Worm (Caenorhabditis elegans) whole organism, late embryonic: Measurements from ENCODE around the gene srbc-36.

ENCODE experiments used
- ets-4 ChIP-seq: sonication (generic microtip); optimal IDR thresholded peaks from 2 replicates; lab custom pipeline; 2016; ENCODE audit warnings: missing genetic modification characterization, missing compliant biosample characterization
- sox-2 ChIP-seq: fragments of 200-800 bp; sonication (Bioruptor generic); IDR thresholded peaks from 2 replicates; pipeline ENCODE4 v1.3.6; 2022; ENCODE audit warnings: missing genetic modification reagents, missing genetic modification characterization, missing compliant biosample characterization
- tbx-7 ChIP-seq: sonication (generic microtip); optimal IDR thresholded peaks from 2 replicates; lab custom pipeline; 2016; ENCODE audit warnings: missing genotype, missing genetic modification characterization, missing compliant biosample characterization

DNA sequence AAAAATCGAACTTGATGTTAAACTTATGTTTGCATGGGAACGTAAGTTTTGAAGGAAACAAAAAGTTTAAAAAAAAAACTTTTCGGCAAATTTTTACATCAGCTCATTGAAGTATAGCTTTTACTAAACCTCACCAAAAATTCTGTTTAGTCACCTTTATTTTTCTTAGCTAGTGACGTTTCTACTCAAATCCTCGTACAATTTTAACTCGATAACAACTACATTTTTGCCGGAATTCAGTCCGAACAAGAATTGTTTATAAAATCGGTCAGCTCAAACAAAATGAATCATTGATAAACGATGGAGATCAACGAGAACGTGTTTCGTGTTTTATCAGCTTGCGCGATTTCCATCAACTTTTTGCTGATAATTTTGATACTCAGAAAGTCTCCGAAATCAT is 36.5 kb upstream of the srbc-36 start, which contains the start of gene str-260:
- no peak for TF ChIP-seq tbx-7
- TF ChIP-seq sox-2 (GFP tag; lab: Robert Waterston, UW) = no peak
- no peak for TF ChIP-seq ets-4 (tag; lab: Kevin White, UChicago)
